Fruit fly (Drosophila melanogaster) whole organism, embryonic: ENCODE data around the gene Cks85A.

Source experiments
- Ada2b ChIP-seq: fragments of 200-800 bp; sonication (Bioruptor generic); IDR thresholded peaks from 2 replicates; pipeline ENCODE4 v1.3.6; 2022; ENCODE audit warnings: missing biosample characterization, missing genetic modification characterization
- Atf3 ChIP-seq: fragments of 200-800 bp; sonication (Bioruptor generic); optimal IDR thresholded peaks from 3 replicates; lab custom pipeline; 2016; ENCODE audit warnings: missing biosample characterization, missing genetic modification characterization
- BEAF-32 ChIP-seq: fragments of 200-800 bp; sonication (Bioruptor generic); optimal IDR thresholded peaks from 3 replicates; lab custom pipeline; 2017; ENCODE audit warnings: missing biosample characterization, missing genetic modification characterization, mild to moderate bottlenecking, moderate library complexity, missing genetic modification reagents
- Blimp-1 ChIP-seq: fragments of 200-800 bp; sonication (Bioruptor generic); optimal IDR thresholded peaks from 3 replicates; lab custom pipeline; 2018; ENCODE audit warnings: missing biosample characterization, missing genetic modification characterization, mild to moderate bottlenecking, moderate library complexity, missing genetic modification reagents
- CG11695 ChIP-seq: fragments of 200-800 bp; sonication (Bioruptor generic); IDR thresholded peaks from 3 replicates; pipeline ENCODE4 v1.3.6; 2022; ENCODE audit warnings: missing biosample characterization, missing genetic modification characterization
- CG12299 ChIP-seq: fragments of 200-800 bp; sonication (Bioruptor generic); optimal IDR thresholded peaks from 2 replicates; lab custom pipeline; 2018; ENCODE audit warnings: missing biosample characterization, mild to moderate bottlenecking, missing genetic modification characterization
- CG15601 ChIP-seq: fragments of 200-800 bp; sonication (Bioruptor generic); optimal IDR thresholded peaks from 3 replicates; lab custom pipeline; 2019; ENCODE audit warnings: missing biosample characterization, mild to moderate bottlenecking, missing genetic modification characterization, moderate library complexity
- CG17568 ChIP-seq: fragments of 200-800 bp; sonication (Bioruptor generic); optimal IDR thresholded peaks from 2 replicates; lab custom pipeline; 2018; ENCODE audit warnings: missing biosample characterization, mild to moderate bottlenecking, missing genetic modification characterization, moderate library complexity
- CG17802 ChIP-seq: fragments of 200-800 bp; sonication (Bioruptor generic); optimal IDR thresholded peaks from 2 replicates; lab custom pipeline; 2018; ENCODE audit warnings: missing biosample characterization, mild to moderate bottlenecking, missing genetic modification characterization, moderate library complexity
- CG18011 ChIP-seq: fragments of 200-800 bp; sonication (Bioruptor generic); optimal IDR thresholded peaks from 2 replicates; lab custom pipeline; 2017; ENCODE audit warnings: missing biosample characterization, missing genetic modification characterization, mild to moderate bottlenecking, moderate library complexity, missing genotype
- CG3407 ChIP-seq: fragments of 200-800 bp; sonication (Bioruptor generic); optimal IDR thresholded peaks from 2 replicates; lab custom pipeline; 2018; ENCODE audit warnings: missing biosample characterization, mild to moderate bottlenecking, missing genetic modification characterization
- CG42726 ChIP-seq: fragments of 200-800 bp; sonication (Bioruptor generic); IDR thresholded peaks from 2 replicates; pipeline ENCODE4 v1.3.6; 2022; ENCODE audit warnings: missing biosample characterization, missing genetic modification characterization; ENCODE audit not compliant: partially characterized antibody
- CG7271 ChIP-seq: fragments of 200-800 bp; sonication (Bioruptor generic); optimal IDR thresholded peaks from 2 replicates; lab custom pipeline; 2018; ENCODE audit warnings: missing biosample characterization, mild to moderate bottlenecking, missing genetic modification characterization, moderate library complexity
- CG7372 ChIP-seq: fragments of 200-800 bp; sonication (Bioruptor generic); IDR thresholded peaks from 2 replicates; pipeline ENCODE4 v1.3.6; 2022; ENCODE audit warnings: missing biosample characterization, missing genetic modification characterization
- CG7987 ChIP-seq: fragments of 200-800 bp; sonication (Bioruptor generic); optimal IDR thresholded peaks from 2 replicates; lab custom pipeline; 2018; ENCODE audit warnings: missing biosample characterization, mild to moderate bottlenecking, missing genetic modification characterization, moderate library complexity
- CG9437 ChIP-seq: fragments of 200-800 bp; sonication (Bioruptor generic); optimal IDR thresholded peaks from 2 replicates; lab custom pipeline; 2018; ENCODE audit warnings: missing biosample characterization, mild to moderate bottlenecking, missing genetic modification characterization
- CG9609 ChIP-seq: fragments of 200-800 bp; sonication (Bioruptor generic); optimal IDR thresholded peaks from 3 replicates; lab custom pipeline; 2016; ENCODE audit warnings: missing biosample characterization, missing genetic modification characterization
- CoRest ChIP-seq: fragments of 200-800 bp; sonication (Bioruptor generic); optimal IDR thresholded peaks from 3 replicates; lab custom pipeline; 2018; ENCODE audit warnings: missing biosample characterization, mild to moderate bottlenecking, missing genetic modification characterization, moderate library complexity
- CrebB ChIP-seq: fragments of 200-800 bp; sonication (Bioruptor generic); optimal IDR thresholded peaks from 3 replicates; lab custom pipeline; 2018; ENCODE audit warnings: missing biosample characterization, mild to moderate bottlenecking, missing genetic modification characterization
- Dek ChIP-seq: fragments of 200-800 bp; sonication (Bioruptor generic); optimal IDR thresholded peaks from 3 replicates; lab custom pipeline; 2019; ENCODE audit warnings: missing biosample characterization, mild to moderate bottlenecking, missing genetic modification characterization, moderate library complexity
- Drgx ChIP-seq: fragments of 200-800 bp; sonication (Bioruptor generic); IDR thresholded peaks from 2 replicates; pipeline ENCODE4 v1.3.6; 2022; ENCODE audit warnings: missing biosample characterization, missing genetic modification characterization
- Eip74EF ChIP-seq, 2 experiments: fragments of 200-800 bp in 1 of 2; fragments of >200 bp in 1 of 2; sonication (Bioruptor generic) in 1 of 2; optimal IDR thresholded peaks; 2 replicates each; lab custom pipeline; 2017 to 2019; ENCODE audit warnings: missing biosample characterization in 2 of 2, missing genetic modification characterization in 2 of 2, mild to moderate bottlenecking in 1 of 2, moderate library complexity in 1 of 2
- Gsc ChIP-seq: fragments of 200-800 bp; sonication (Bioruptor generic); IDR thresholded peaks from 2 replicates; pipeline ENCODE4 v1.3.6; 2022; ENCODE audit warnings: missing biosample characterization, missing genetic modification characterization
- NC2α ChIP-seq: fragments of 200-800 bp; sonication (Bioruptor generic); optimal IDR thresholded peaks from 2 replicates; lab custom pipeline; 2016; ENCODE audit warnings: missing biosample characterization, missing genetic modification characterization
- Neu2 ChIP-seq: fragments of 200-800 bp; sonication (Bioruptor generic); optimal IDR thresholded peaks from 3 replicates; lab custom pipeline; 2016; ENCODE audit warnings: missing biosample characterization, missing genetic modification characterization, borderline replicate concordance
- Nf-YC ChIP-seq: fragments of 200-800 bp; optimal IDR thresholded peaks from 3 replicates; lab custom pipeline; 2019; ENCODE audit warnings: missing biosample characterization, mild to moderate bottlenecking, missing genetic modification characterization, moderate library complexity
- Poxn ChIP-seq: fragments of 200-800 bp; sonication (Bioruptor generic); IDR thresholded peaks from 2 replicates; pipeline ENCODE4 v1.3.6; 2022; ENCODE audit warnings: missing biosample characterization, missing genetic modification characterization
- Vsx1 ChIP-seq: fragments of 200-800 bp; sonication (Bioruptor generic); optimal IDR thresholded peaks from 2 replicates; lab custom pipeline; 2017; ENCODE audit warnings: missing biosample characterization, mild to moderate bottlenecking, missing genetic modification characterization, missing genetic modification reagents
- bcd ChIP-seq: fragments of 200-800 bp; sonication (Bioruptor generic); optimal IDR thresholded peaks from 2 replicates; lab custom pipeline; 2017; ENCODE audit warnings: missing biosample characterization, mild to moderate bottlenecking, missing genetic modification characterization
- chm ChIP-seq: fragments of 200-800 bp; sonication (Bioruptor generic); IDR thresholded peaks from 2 replicates; pipeline ENCODE4 v1.3.6; 2022; ENCODE audit warnings: missing biosample characterization, missing genetic modification characterization
- dimm ChIP-seq: fragments of 200-800 bp; sonication (Bioruptor generic); IDR thresholded peaks from 2 replicates; pipeline ENCODE4 v1.3.6; 2022; ENCODE audit warnings: missing biosample characterization, missing genetic modification characterization
- dysf ChIP-seq: fragments of 200-800 bp; sonication (Bioruptor generic); IDR thresholded peaks from 3 replicates; pipeline ENCODE4 v1.3.6; 2022; ENCODE audit warnings: missing biosample characterization, missing genetic modification characterization
- fru ChIP-seq: fragments of >200 bp; optimal IDR thresholded peaks from 2 replicates; lab custom pipeline; 2017
- gce ChIP-seq: fragments of 200-800 bp; sonication (Bioruptor generic); IDR thresholded peaks from 3 replicates; pipeline ENCODE4 v1.3.6; 2022; ENCODE audit warnings: missing biosample characterization, missing genetic modification characterization
- gcm2 ChIP-seq: fragments of 200-800 bp; sonication (Bioruptor generic); optimal IDR thresholded peaks from 2 replicates; lab custom pipeline; 2016; ENCODE audit warnings: missing biosample characterization, missing genetic modification characterization
- gro ChIP-seq: fragments of 200-800 bp; sonication (Bioruptor generic); optimal IDR thresholded peaks from 2 replicates; lab custom pipeline; 2016; ENCODE audit warnings: missing biosample characterization, missing genetic modification characterization
- lab ChIP-seq: fragments of 200-800 bp; sonication (Bioruptor generic); optimal IDR thresholded peaks from 3 replicates; lab custom pipeline; 2017; ENCODE audit warnings: missing biosample characterization, missing genetic modification characterization, mild to moderate bottlenecking, moderate library complexity, missing genetic modification reagents
- lov ChIP-seq, 2 experiments: fragments of 200-800 bp in 1 of 2; fragments of >200 bp in 1 of 2; sonication (Bioruptor generic) in 1 of 2; IDR thresholded peaks in 1 of 2; optimal IDR thresholded peaks in 1 of 2; 2 replicates in 1 of 2; 3 replicates in 1 of 2; pipeline versions ENCODE4 v1.3.6 to Lab custom; 2017 to 2022; ENCODE audit warnings: missing biosample characterization in 1 of 2, missing genetic modification characterization in 1 of 2
- pb ChIP-seq: fragments of 200-800 bp; sonication (Bioruptor generic); optimal IDR thresholded peaks from 3 replicates; lab custom pipeline; 2016; ENCODE audit warnings: missing biosample characterization, missing genetic modification characterization
- pros ChIP-seq: fragments of 200-800 bp; sonication (Bioruptor generic); optimal IDR thresholded peaks from 3 replicates; lab custom pipeline; 2019; ENCODE audit warnings: missing biosample characterization, mild to moderate bottlenecking, missing genetic modification characterization, moderate library complexity
- run ChIP-seq: fragments of 200-800 bp; sonication (Bioruptor generic); optimal IDR thresholded peaks from 3 replicates; lab custom pipeline; 2018; ENCODE audit warnings: missing biosample characterization, mild to moderate bottlenecking, missing genetic modification characterization
- slou ChIP-seq: fragments of 200-800 bp; sonication (Bioruptor generic); optimal IDR thresholded peaks from 3 replicates; lab custom pipeline; 2016; ENCODE audit warnings: missing biosample characterization, missing genetic modification characterization
- sna ChIP-seq: fragments of 200-800 bp; sonication (Bioruptor generic); IDR thresholded peaks from 2 replicates; pipeline ENCODE4 v1.3.6; 2022; ENCODE audit warnings: missing biosample characterization, missing genetic modification characterization; ENCODE audit not compliant: partially characterized antibody
- sr ChIP-seq: fragments of 200-800 bp; sonication (Bioruptor generic); IDR thresholded peaks from 3 replicates; pipeline ENCODE4 v1.3.6; 2022; ENCODE audit warnings: missing biosample characterization, missing genetic modification characterization
- ssp ChIP-seq: fragments of 200-800 bp; sonication (Bioruptor generic); IDR thresholded peaks from 2 replicates; pipeline ENCODE4 v1.3.6; 2022; ENCODE audit warnings: missing biosample characterization, missing genetic modification characterization
- stwl ChIP-seq: fragments of 200-800 bp; sonication (Bioruptor generic); optimal IDR thresholded peaks from 3 replicates; lab custom pipeline; 2018; ENCODE audit warnings: missing biosample characterization, mild to moderate bottlenecking, missing genetic modification characterization, moderate library complexity
- z ChIP-seq: fragments of 200-800 bp; sonication (Bioruptor generic); IDR thresholded peaks from 3 replicates; pipeline ENCODE4 v1.3.6; 2022; ENCODE audit warnings: missing biosample characterization, missing genetic modification characterization

The Cks85A gene

DNA sequence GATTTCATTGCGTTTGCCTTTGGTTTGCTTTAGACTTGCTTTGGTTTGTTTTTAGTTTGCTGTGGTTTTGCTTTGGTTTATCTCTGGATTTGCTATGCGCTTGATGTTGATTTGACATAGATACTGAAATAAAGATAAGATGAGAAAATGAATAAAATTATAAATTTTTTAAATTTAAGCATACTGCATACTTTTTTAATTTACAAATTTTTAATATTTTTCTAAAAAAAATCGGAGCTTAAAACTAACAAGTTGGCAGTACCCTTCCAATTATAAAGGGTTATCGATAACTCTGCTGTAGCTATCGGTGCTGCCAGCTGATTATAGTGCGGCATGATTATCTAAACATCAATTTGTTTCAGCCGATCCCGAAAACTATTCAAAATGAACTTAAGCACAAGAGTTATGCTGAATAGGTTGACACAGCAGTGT lies 44.4 kb downstream of the Cks85A start, which contains the start of gene mRpL19 (continued):
- TF ChIP-seq Poxn = no peak
- no peak for TF ChIP-seq Drgx (GFP tag; lab: Robert Waterston, UW)
- TF ChIP-seq CG9437 = no peak
- peak in 1 of 2 experiments; percentile 25 for TF ChIP-seq Eip74EF (GFP tag; optimal IDR thresholded peaks at IDR 0.05; lab: Kevin White, UChicago)
- no peak for TF ChIP-seq CG9609 (GFP tag; lab: Kevin White, UChicago)
- no peak for TF ChIP-seq dimm (GFP tag; lab: Robert Waterston, UW)
- TF ChIP-seq sr (GFP tag; lab: Robert Waterston, UW) = no peak
- peak; percentile 34; the same call in 1 of the 3 replicates for TF ChIP-seq CG11695 (GFP tag; lab: Robert Waterston, UW)
- TF ChIP-seq Blimp-1 (GFP tag; lab: Kevin White, UChicago) = peak; percentile 48
- no peak for TF ChIP-seq Vsx1 (GFP tag; lab: Kevin White, UChicago)
- no peak for TF ChIP-seq run
- no peak for TF ChIP-seq CG3407 (GFP tag; lab: Kevin White, UChicago)
- peak; percentile 78 for TF ChIP-seq stwl
- no peak for TF ChIP-seq slou (GFP tag; lab: Kevin White, UChicago)
- no peak for TF ChIP-seq CG42726
- TF ChIP-seq Gsc (GFP tag; lab: Robert Waterston, UW) = no peak
- peak; percentile 11 for TF ChIP-seq gro (GFP tag; lab: Kevin White, UChicago)
- no peak for TF ChIP-seq pros (GFP tag; lab: Kevin White, UChicago)
- no peak for TF ChIP-seq gcm2
- no peak for TF ChIP-seq sna
- peak; percentile 50 for TF ChIP-seq Dek
- no peak for TF ChIP-seq lov (optimal IDR thresholded peaks at IDR 0.05; lab: Kevin White, UChicago)
- TF ChIP-seq lov (GFP tag; IDR thresholded peaks at IDR 0.05; lab: Robert Waterston, UW) = no peak
- TF ChIP-seq, all 482 proteins: peak for 159

DNA sequence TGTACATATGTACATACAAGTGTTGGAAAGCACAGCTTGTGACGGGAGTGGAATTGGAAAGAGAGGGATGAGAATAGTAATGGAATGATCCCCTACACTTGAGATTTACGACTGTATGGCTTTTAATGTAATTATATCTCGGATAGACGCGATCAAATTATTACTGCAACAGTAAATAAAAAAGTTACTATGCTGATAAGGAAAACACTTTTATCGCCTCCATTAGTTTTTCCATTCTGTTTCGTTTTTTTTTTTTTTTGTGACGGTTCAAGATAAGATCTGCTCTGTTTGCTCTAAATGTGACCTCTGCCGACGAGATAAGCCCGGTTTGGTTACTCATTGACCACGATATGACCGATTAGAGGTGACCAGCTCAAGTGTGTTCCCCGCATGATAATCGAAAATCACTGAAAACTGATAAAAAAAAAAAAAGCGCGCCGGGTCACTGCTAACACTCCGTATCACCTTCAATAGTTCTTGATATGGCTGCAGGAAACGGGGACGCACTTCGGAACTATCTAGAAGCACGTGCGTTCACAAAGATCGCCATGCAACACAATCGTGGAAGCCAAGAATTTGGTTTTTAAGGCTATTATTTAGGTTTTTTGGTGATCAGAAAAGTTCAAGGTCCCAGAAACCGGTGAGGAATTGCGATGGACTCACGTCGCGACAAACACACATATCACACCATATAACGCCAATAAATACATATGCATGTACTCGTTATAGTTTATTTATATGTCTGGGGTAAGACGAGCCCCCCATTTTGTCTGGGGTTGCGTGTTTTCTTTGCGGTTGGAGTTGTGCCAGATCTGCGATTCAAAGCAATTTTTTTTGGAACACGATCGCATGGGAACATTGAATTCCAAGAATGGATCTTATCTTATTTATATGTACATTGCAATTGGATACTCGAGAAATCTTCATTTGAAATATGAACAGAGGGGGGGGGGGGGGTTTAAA lies 47.4 kb downstream of the Cks85A start, which contains the start of gene p:
TSS of gene p (minus strand) at position 156 of the 963 bp plus-strand sequence.
- no peak for TF ChIP-seq fru (lab: Kevin White, UChicago)
- no peak for TF ChIP-seq CG17802 (tag; lab: Kevin White, UChicago)
- peak; percentile 60 for TF ChIP-seq lab (GFP tag; lab: Kevin White, UChicago)
- TF ChIP-seq CG15601 (tag; lab: Kevin White, UChicago) = peak; percentile 60
- TF ChIP-seq gce (GFP tag; lab: Robert Waterston, UW) = no peak
- TF ChIP-seq CG18011 (GFP tag; lab: Kevin White, UChicago) = no peak
- 0 out of 2 replicates have a peak, but pooled peaks have one; percentile 32 for TF ChIP-seq chm (GFP tag; lab: Robert Waterston, UW)
- no peak for TF ChIP-seq Nf-YC (tag; lab: Kevin White, UChicago)
- peak; percentile 15 for TF ChIP-seq CrebB
- TF ChIP-seq ssp = no peak
- no peak for TF ChIP-seq Ada2b (GFP tag; lab: Robert Waterston, UW)
- TF ChIP-seq dysf (GFP tag; lab: Robert Waterston, UW) = 0 out of 3 replicates have a peak, but pooled peaks have one; percentile 11
- peak; percentile 37 for TF ChIP-seq CG12299
- TF ChIP-seq CG17568 (GFP tag; lab: Kevin White, UChicago) = peak; percentile 54
- peak; percentile 50 for TF ChIP-seq stwl
- TF ChIP-seq CG7987 (GFP tag; lab: Kevin White, UChicago) = peak; percentile 57
- no peak for TF ChIP-seq Atf3 (GFP tag; lab: Kevin White, UChicago)
- peak; percentile 44 for TF ChIP-seq Neu2 (GFP tag; lab: Kevin White, UChicago)
- no peak for TF ChIP-seq BEAF-32 (GFP tag; lab: Kevin White, UChicago)
- peak; percentile 11 for TF ChIP-seq CoRest
- TF ChIP-seq CG7271 (tag; lab: Kevin White, UChicago) = peak; percentile 8
- peak; percentile 32 for TF ChIP-seq bcd (GFP tag; lab: Kevin White, UChicago)
- no peak for TF ChIP-seq CG7372
- TF ChIP-seq z (GFP tag; lab: Robert Waterston, UW) = no peak
- peak; percentile 13 for TF ChIP-seq pb (GFP tag; lab: Kevin White, UChicago)
- peak; percentile 2 for TF ChIP-seq NC2α (GFP tag; lab: Kevin White, UChicago)
